Fruit fly (Drosophila melanogaster) whole organism, prepupa: ENCODE measurements around the gene tj.

Source experiments
- Blimp-1 ChIP-seq: fragments of 200-800 bp; sonication (Bioruptor generic); optimal IDR thresholded peaks from 3 replicates; lab custom pipeline; 2017; ENCODE audit warnings: missing biosample characterization, missing genetic modification characterization, mild to moderate bottlenecking, moderate library complexity, missing genetic modification reagents
- CG10631 ChIP-seq: fragments of 200-800 bp; sonication (Bioruptor generic); optimal IDR thresholded peaks from 2 replicates; lab custom pipeline; 2016; ENCODE audit warnings: missing biosample characterization, missing genetic modification characterization
- CG10669 ChIP-seq: fragments of 200-800 bp; sonication (Bioruptor generic); optimal IDR thresholded peaks from 3 replicates; lab custom pipeline; 2018; ENCODE audit warnings: missing biosample characterization, mild to moderate bottlenecking, missing genetic modification characterization, moderate library complexity
- CG11294 ChIP-seq: fragments of 200-800 bp; sonication (Bioruptor generic); IDR thresholded peaks from 2 replicates; pipeline ENCODE4 v1.3.6; 2022; ENCODE audit warnings: missing biosample characterization, missing genetic modification characterization
- CG11762 ChIP-seq: fragments of 200-800 bp; sonication (Bioruptor generic); optimal IDR thresholded peaks from 3 replicates; lab custom pipeline; 2016; ENCODE audit warnings: missing biosample characterization, missing genetic modification characterization; ENCODE audit not compliant: insufficient read depth
- CG11902 ChIP-seq: fragments of 200-800 bp; sonication (Bioruptor generic); optimal IDR thresholded peaks from 3 replicates; lab custom pipeline; 2016; ENCODE audit warnings: missing biosample characterization, missing genetic modification characterization
- CG15336 ChIP-seq: fragments of 200-800 bp; sonication (Bioruptor generic); IDR thresholded peaks from 2 replicates; pipeline ENCODE4 v1.3.6; 2022; ENCODE audit warnings: missing biosample characterization, missing genetic modification characterization
- CG1621 ChIP-seq: fragments of 200-800 bp; sonication (Bioruptor generic); optimal IDR thresholded peaks from 3 replicates; lab custom pipeline; 2018; ENCODE audit warnings: missing biosample characterization, mild to moderate bottlenecking, missing genetic modification characterization
- CG16779 ChIP-seq: fragments of 200-800 bp; sonication (Bioruptor generic); optimal IDR thresholded peaks from 3 replicates; lab custom pipeline; 2017; ENCODE audit warnings: missing biosample characterization, mild to moderate bottlenecking, missing genetic modification characterization
- CG31627 ChIP-seq: fragments of 200-800 bp; sonication (Bioruptor generic); optimal IDR thresholded peaks from 3 replicates; lab custom pipeline; 2016; ENCODE audit warnings: missing biosample characterization, missing genetic modification characterization
- CG34406 ChIP-seq: fragments of 200-800 bp; sonication (Bioruptor generic); optimal IDR thresholded peaks from 3 replicates; lab custom pipeline; 2016; ENCODE audit warnings: missing biosample characterization, missing genetic modification characterization
- CG4318 ChIP-seq: fragments of 200-800 bp; sonication (Bioruptor generic); optimal IDR thresholded peaks from 3 replicates; lab custom pipeline; 2017; ENCODE audit warnings: missing biosample characterization, mild to moderate bottlenecking, missing genetic modification characterization
- CG6163 ChIP-seq: fragments of 200-800 bp; sonication (Bioruptor generic); IDR thresholded peaks from 3 replicates; pipeline ENCODE4 v1.3.6; 2022; ENCODE audit warnings: missing biosample characterization, missing genetic modification characterization
- CG6276 ChIP-seq: fragments of 200-800 bp; sonication (Bioruptor generic); optimal IDR thresholded peaks from 2 replicates; lab custom pipeline; 2017; ENCODE audit warnings: missing biosample characterization, mild to moderate bottlenecking, missing genetic modification characterization
- CG6792 ChIP-seq: fragments of 200-800 bp; sonication (Bioruptor generic); optimal IDR thresholded peaks from 3 replicates; lab custom pipeline; 2016; ENCODE audit warnings: missing biosample characterization, missing genetic modification characterization
- CG6808 ChIP-seq: fragments of 200-800 bp; sonication (Bioruptor generic); optimal IDR thresholded peaks from 3 replicates; lab custom pipeline; 2017; ENCODE audit warnings: missing biosample characterization, missing genetic modification characterization, mild to moderate bottlenecking, moderate library complexity, missing genetic modification reagents
- CG7368 ChIP-seq: fragments of 200-800 bp; sonication (Bioruptor generic); optimal IDR thresholded peaks from 3 replicates; lab custom pipeline; 2016; ENCODE audit warnings: missing biosample characterization, missing genetic modification characterization
- CG8119 ChIP-seq: fragments of 200-800 bp; sonication (Bioruptor generic); IDR thresholded peaks from 3 replicates; pipeline ENCODE4 v1.3.6; 2022; ENCODE audit warnings: missing biosample characterization, missing genetic modification characterization
- CG8319 ChIP-seq: fragments of 200-800 bp; sonication (Bioruptor generic); optimal IDR thresholded peaks from 3 replicates; lab custom pipeline; 2016; ENCODE audit warnings: missing biosample characterization, missing genetic modification characterization
- CG8632 ChIP-seq: fragments of 200-800 bp; sonication (Bioruptor generic); optimal IDR thresholded peaks from 3 replicates; lab custom pipeline; 2016; ENCODE audit warnings: missing biosample characterization, missing genetic modification characterization
- Eip75B ChIP-seq: fragments of 200-800 bp; sonication (Bioruptor generic); optimal IDR thresholded peaks from 3 replicates; lab custom pipeline; 2016; ENCODE audit warnings: missing biosample characterization, missing genetic modification characterization
- Eip78C ChIP-seq: fragments of 200-800 bp; sonication (Bioruptor generic); peaks from one replicate; lab custom pipeline; 2016; ENCODE audit warnings: missing biosample characterization, missing genetic modification characterization
- Ets96B ChIP-seq: fragments of 200-800 bp; optimal IDR thresholded peaks from 2 replicates; lab custom pipeline; 2019; ENCODE audit warnings: missing biosample characterization, mild to moderate bottlenecking, missing genetic modification characterization, moderate library complexity
- Hr39 ChIP-seq: fragments of 200-800 bp; sonication (Bioruptor generic); optimal IDR thresholded peaks from 2 replicates; lab custom pipeline; 2016; ENCODE audit warnings: missing biosample characterization, missing genetic modification characterization
- Hr4 ChIP-seq: fragments of 200-800 bp; sonication (Bioruptor generic); optimal IDR thresholded peaks from 3 replicates; lab custom pipeline; 2016; ENCODE audit warnings: missing biosample characterization, missing genetic modification characterization
- Met ChIP-seq: fragments of 200-800 bp; sonication (Bioruptor generic); optimal IDR thresholded peaks from 3 replicates; lab custom pipeline; 2016; ENCODE audit warnings: missing biosample characterization, missing genetic modification characterization
- OdsH ChIP-seq: fragments of 200-800 bp; sonication (Bioruptor generic); optimal IDR thresholded peaks from 3 replicates; lab custom pipeline; 2016; ENCODE audit warnings: missing biosample characterization, missing genetic modification characterization
- Smox ChIP-seq: fragments of 200-800 bp; sonication (Bioruptor generic); optimal IDR thresholded peaks from 3 replicates; lab custom pipeline; 2016; ENCODE audit warnings: missing biosample characterization, missing genetic modification characterization
- Sox102F ChIP-seq: fragments of 200-800 bp; sonication (Bioruptor generic); optimal IDR thresholded peaks from 2 replicates; lab custom pipeline; 2016; ENCODE audit warnings: missing biosample characterization, mild to moderate bottlenecking, missing genetic modification characterization
- Sox14 ChIP-seq: fragments of 200-800 bp; sonication (Bioruptor generic); optimal IDR thresholded peaks from 3 replicates; lab custom pipeline; 2016; ENCODE audit warnings: missing biosample characterization, missing genetic modification characterization
- Sox15 ChIP-seq: fragments of 200-800 bp; sonication (Bioruptor generic); optimal IDR thresholded peaks from 3 replicates; lab custom pipeline; 2016; ENCODE audit warnings: missing biosample characterization, missing genetic modification characterization
- acj6 ChIP-seq: fragments of 200-800 bp; sonication (Bioruptor generic); optimal IDR thresholded peaks from 3 replicates; lab custom pipeline; 2016; ENCODE audit warnings: missing biosample characterization, missing genetic modification characterization
- cyc ChIP-seq: fragments of 200-800 bp; sonication (Bioruptor generic); optimal IDR thresholded peaks from 3 replicates; lab custom pipeline; 2016; ENCODE audit warnings: missing biosample characterization, missing genetic modification characterization
- dac ChIP-seq: fragments of 200-800 bp; sonication (Bioruptor generic); optimal IDR thresholded peaks from 2 replicates; lab custom pipeline; 2017; ENCODE audit warnings: missing biosample characterization, mild to moderate bottlenecking, missing genetic modification characterization
- dsx ChIP-seq: fragments of 200-800 bp; optimal IDR thresholded peaks from 3 replicates; lab custom pipeline; 2019; ENCODE audit warnings: missing biosample characterization, mild to moderate bottlenecking, missing genetic modification characterization, moderate library complexity; ENCODE audit not compliant: poor library complexity, severe bottlenecking
- eg ChIP-seq: fragments of 200-800 bp; sonication (Bioruptor generic); IDR thresholded peaks from 3 replicates; pipeline ENCODE4 v1.3.6; 2022; ENCODE audit warnings: missing biosample characterization, missing genetic modification characterization
- esn ChIP-seq: fragments of 200-800 bp; sonication (Bioruptor generic); optimal IDR thresholded peaks from 2 replicates; lab custom pipeline; 2016; ENCODE audit warnings: missing biosample characterization, mild to moderate bottlenecking, missing genetic modification characterization, moderate library complexity
- fd85E ChIP-seq: fragments of 200-800 bp; sonication (Bioruptor generic); optimal IDR thresholded peaks from 3 replicates; lab custom pipeline; 2016; ENCODE audit warnings: missing biosample characterization, missing genetic modification characterization
- fkh ChIP-seq: fragments of 200-800 bp; sonication (Bioruptor generic); optimal IDR thresholded peaks from 3 replicates; lab custom pipeline; 2017; ENCODE audit warnings: missing biosample characterization, mild to moderate bottlenecking, missing genetic modification characterization, moderate library complexity
- lz ChIP-seq: fragments of 200-800 bp; sonication (Bioruptor generic); optimal IDR thresholded peaks from 3 replicates; lab custom pipeline; 2016; ENCODE audit warnings: missing biosample characterization, missing genetic modification characterization
- pdm3 ChIP-seq: fragments of 200-800 bp; sonication (Bioruptor generic); optimal IDR thresholded peaks from 3 replicates; lab custom pipeline; 2016; ENCODE audit warnings: missing biosample characterization, missing genetic modification characterization
- salr ChIP-seq, 2 experiments: fragments of 200-800 bp; sonication (Bioruptor generic); optimal IDR thresholded peaks; 3 replicates each; lab custom pipeline; 2016 to 2018; ENCODE audit warnings: missing biosample characterization in 2 of 2, missing genetic modification characterization in 2 of 2, mild to moderate bottlenecking in 1 of 2
- spab ChIP-seq: fragments of 200-800 bp; sonication (Bioruptor generic); optimal IDR thresholded peaks from 2 replicates; lab custom pipeline; 2017; ENCODE audit warnings: missing biosample characterization, mild to moderate bottlenecking, missing genetic modification characterization, missing genetic modification reagents
- ss ChIP-seq, 2 experiments: fragments of 200-800 bp; sonication (Bioruptor generic); optimal IDR thresholded peaks; 2 replicates in 1 of 2; 3 replicates in 1 of 2; lab custom pipeline; 2017 to 2018; ENCODE audit warnings: mild to moderate bottlenecking in 2 of 2, missing biosample characterization in 2 of 2, missing genetic modification characterization in 2 of 2, moderate library complexity in 1 of 2
- svp ChIP-seq: fragments of 200-800 bp; sonication (Bioruptor generic); peaks from one replicate; lab custom pipeline; 2016; ENCODE audit warnings: missing biosample characterization, missing genetic modification characterization
- vri ChIP-seq: fragments of 200-800 bp; sonication (Bioruptor generic); optimal IDR thresholded peaks from 3 replicates; lab custom pipeline; 2016; ENCODE audit warnings: missing biosample characterization, mild to moderate bottlenecking, missing genetic modification characterization

Gene tj

DNA sequence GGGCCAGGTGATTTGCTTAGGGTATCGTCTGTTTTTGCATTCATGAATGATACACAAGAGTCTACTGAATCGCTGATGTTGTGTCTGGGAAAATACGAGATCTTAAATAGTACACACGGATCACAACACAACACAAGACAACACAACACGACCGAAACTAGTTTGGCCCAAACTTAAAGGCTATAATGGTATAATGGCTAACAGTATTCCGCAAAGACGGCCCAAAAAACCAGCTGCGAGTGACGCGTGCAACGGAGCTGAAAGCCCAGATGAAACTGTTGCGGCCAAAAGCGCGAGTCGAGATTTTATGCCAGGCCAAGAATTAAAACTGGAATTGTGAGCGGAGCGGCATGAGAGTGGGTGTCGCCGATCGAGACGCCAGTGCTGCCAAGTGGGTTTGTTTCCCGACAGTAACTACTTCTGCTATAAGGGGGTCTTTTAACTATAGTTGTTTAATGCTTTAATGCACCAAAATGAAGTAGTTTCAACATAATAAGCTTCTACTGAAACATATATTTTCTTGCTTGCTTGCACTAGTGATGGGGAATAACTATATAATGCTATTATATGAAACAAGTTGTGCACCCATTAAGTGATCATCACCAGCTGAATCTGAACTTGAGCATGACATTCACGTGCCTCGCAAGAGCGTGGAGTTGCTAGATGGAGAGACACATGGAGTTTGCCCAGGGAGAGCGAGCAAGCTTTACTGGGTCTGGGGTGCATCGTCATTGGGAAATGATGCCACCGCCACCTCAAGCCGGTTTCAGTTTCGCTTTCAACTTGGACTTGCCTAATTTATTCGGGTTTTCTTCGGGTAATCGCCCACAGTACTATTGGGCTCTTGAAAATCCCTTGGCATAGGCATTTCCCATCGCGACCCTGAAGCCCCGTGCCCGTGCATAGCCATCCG, 25.1 kb upstream of the tj start (continued):
- TF ChIP-seq CG11762 (GFP tag; lab: Kevin White, UChicago) (no peak), CG34406 (GFP tag; lab: Kevin White, UChicago) (no peak), dsx (peak; percentile 38), CG10669 (GFP tag; lab: Kevin White, UChicago) (no peak)

DNA sequence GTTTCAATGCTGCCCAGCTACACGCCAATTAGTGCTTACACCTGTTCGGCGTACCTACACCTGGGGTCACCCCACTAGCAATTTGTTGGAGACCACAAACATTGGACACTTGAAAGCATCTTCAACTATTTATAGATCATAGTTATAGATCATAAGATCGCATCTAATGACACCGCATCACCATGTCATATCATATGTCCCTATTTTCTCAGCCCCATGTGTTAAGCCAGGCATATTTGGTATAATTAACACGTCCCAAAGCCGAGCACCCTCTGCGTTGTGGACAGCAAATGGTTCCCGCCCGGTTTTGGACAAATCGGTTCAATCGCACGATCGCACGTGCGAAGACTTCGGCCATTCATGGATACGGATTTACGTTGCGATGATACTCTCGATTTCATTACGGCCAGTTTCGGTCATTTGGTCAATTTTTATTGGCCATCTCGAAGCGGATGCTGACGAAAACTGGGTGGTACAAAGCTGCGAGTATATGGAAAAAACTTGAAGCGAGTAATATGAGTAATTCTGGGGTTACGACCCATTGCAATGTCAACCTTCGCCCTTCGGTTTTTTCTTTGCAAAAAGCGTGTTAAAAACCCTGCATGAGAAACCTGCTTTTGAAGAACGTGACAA, 24.4 kb upstream of the tj start:
- TF ChIP-seq CG6276: no peak
- peak; percentile 67 for TF ChIP-seq dac (GFP tag; lab: Kevin White, UChicago)
- peak; percentile 33 for TF ChIP-seq CG16779 (tag; lab: Kevin White, UChicago)
- TF ChIP-seq eg (GFP tag; lab: Robert Waterston, UW): peak; percentile 54; the same call in 2 of the 3 replicates
- TF ChIP-seq acj6 (GFP tag; lab: Kevin White, UChicago): peak; percentile 74
- peak; percentile 81 for TF ChIP-seq Hr4 (GFP tag; lab: Kevin White, UChicago)
- no peak for TF ChIP-seq fkh
- peak; percentile 68 for TF ChIP-seq svp
- TF ChIP-seq Sox14 (GFP tag; lab: Kevin White, UChicago): peak; percentile 77
- TF ChIP-seq Sox15 (GFP tag; lab: Kevin White, UChicago): peak; percentile 59
- TF ChIP-seq cyc (GFP tag; lab: Kevin White, UChicago): peak; percentile 36
- peak; percentile 34 to 75 for TF ChIP-seq salr (GFP tag; optimal IDR thresholded peaks at IDR 0.05; lab: Kevin White, UChicago)
- peak; percentile 44 for TF ChIP-seq CG10669 (GFP tag; lab: Kevin White, UChicago)
- peak; percentile 68 for TF ChIP-seq CG4318 (GFP tag; lab: Kevin White, UChicago)
- peak; percentile 92 for TF ChIP-seq Eip78C (GFP tag; lab: Kevin White, UChicago)
- TF ChIP-seq CG7368 (GFP tag; lab: Kevin White, UChicago): peak; percentile 7
- TF ChIP-seq Ets96B: peak; percentile 81
- peak; percentile 21 for TF ChIP-seq CG8632 (GFP tag; lab: Kevin White, UChicago)
- TF ChIP-seq CG10631 (GFP tag; lab: Kevin White, UChicago): peak; percentile 76
- TF ChIP-seq CG6792 (GFP tag; lab: Kevin White, UChicago): peak; percentile 3
- TF ChIP-seq Eip75B: peak; percentile 23
- TF ChIP-seq CG11902: peak; percentile 22
- TF ChIP-seq lz: no peak
- TF ChIP-seq CG8319 (GFP tag; lab: Kevin White, UChicago): peak; percentile 7
- TF ChIP-seq CG6163 (GFP tag; lab: Robert Waterston, UW): peak; percentile 71
- TF ChIP-seq Smox (GFP tag; lab: Kevin White, UChicago): peak; percentile 48
- peak; percentile 59 for TF ChIP-seq CG1621 (tag; lab: Kevin White, UChicago)
- no peak for TF ChIP-seq ss (GFP tag; optimal IDR thresholded peaks at IDR 0.05; lab: Kevin White, UChicago)
- TF ChIP-seq OdsH (GFP tag; lab: Kevin White, UChicago): peak; percentile 83
- peak; percentile 14 for TF ChIP-seq Hr39 (GFP tag; lab: Kevin White, UChicago)
- no peak for TF ChIP-seq esn (GFP tag; lab: Kevin White, UChicago)
- peak; percentile 5 for TF ChIP-seq dsx
- TF ChIP-seq Blimp-1: peak; percentile 69
- peak; percentile 16 for TF ChIP-seq Sox102F (GFP tag; lab: Kevin White, UChicago)
- peak; percentile 27 for TF ChIP-seq spab (GFP tag; lab: Kevin White, UChicago)
- TF ChIP-seq CG34406 (GFP tag; lab: Kevin White, UChicago): peak; percentile 74
- peak; percentile 61 for TF ChIP-seq pdm3
- TF ChIP-seq CG11294 (GFP tag; lab: Robert Waterston, UW): no peak
- TF ChIP-seq Met (GFP tag; lab: Kevin White, UChicago): no peak
- peak; percentile 74 for TF ChIP-seq CG15336 (GFP tag; lab: Robert Waterston, UW)
- peak; percentile 11 for TF ChIP-seq CG31627
- TF ChIP-seq CG6808 (GFP tag; lab: Kevin White, UChicago): peak; percentile 51
- TF ChIP-seq CG11762 (GFP tag; lab: Kevin White, UChicago): no peak
- peak; percentile 77 for TF ChIP-seq CG8119 (GFP tag; lab: Robert Waterston, UW)
- no peak for TF ChIP-seq vri
- TF ChIP-seq fd85E (GFP tag; lab: Kevin White, UChicago): peak; percentile 12
